Worm (Caenorhabditis elegans) whole organism, L1 larva: ENCODE results near the gene ptr-6.

ENCODE experiments used
- F16B12.6 ChIP-seq: fragments of 150-350 bp; optimal IDR thresholded peaks from 2 replicates; lab custom pipeline; 2014; ENCODE audit warnings: missing biosample characterization, missing genetic modification characterization
- aly-2 ChIP-seq: fragments of 150-350 bp; optimal IDR thresholded peaks from 2 replicates; lab custom pipeline; 2014; ENCODE audit warnings: missing biosample characterization, missing genetic modification characterization
- ceh-82 ChIP-seq, 3 experiments: fragments of 150-350 bp in 1 of 3; sonication (generic microtip) in 2 of 3; optimal IDR thresholded peaks; 2 replicates each; lab custom pipeline; 2014 to 2017; ENCODE audit warnings: missing biosample characterization in 3 of 3, missing genetic modification characterization in 3 of 3
- ces-1 ChIP-seq: fragments of 150-350 bp; optimal IDR thresholded peaks from 2 replicates; lab custom pipeline; 2014; ENCODE audit warnings: missing biosample characterization, missing genetic modification reagents, missing genetic modification characterization
- efl-1 ChIP-seq, 4 experiments: fragments of 150-350 bp; optimal IDR thresholded peaks in 3 of 4; peaks in 1 of 4; 1 replicate in 1 of 4; 2 replicates in 3 of 4; lab custom pipeline; 2014; ENCODE audit warnings: missing biosample characterization in 2 of 4, missing genetic modification characterization in 2 of 4, missing genetic modification reagents in 2 of 4
- fkh-8 ChIP-seq: sonication (generic microtip); optimal IDR thresholded peaks from 2 replicates; lab custom pipeline; 2016; ENCODE audit warnings: mild to moderate bottlenecking, missing genetic modification characterization, missing compliant biosample characterization
- jun-1 ChIP-seq: fragments of 150-350 bp; optimal IDR thresholded peaks from 2 replicates; lab custom pipeline; 2014; ENCODE audit warnings: missing biosample characterization, missing genetic modification reagents, missing genetic modification characterization
- lin-13 ChIP-seq: fragments of 150-350 bp; optimal IDR thresholded peaks from 2 replicates; lab custom pipeline; 2014; ENCODE audit warnings: missing biosample characterization, missing genetic modification reagents, missing genetic modification characterization
- lir-3 ChIP-seq: sonication (generic microtip); optimal IDR thresholded peaks from 2 replicates; lab custom pipeline; 2016; ENCODE audit warnings: mild to moderate bottlenecking, missing genetic modification characterization, moderate library complexity, missing compliant biosample characterization; ENCODE audit not compliant: poor library complexity
- mef-2 ChIP-seq: fragments of 150-350 bp; optimal IDR thresholded peaks from 2 replicates; lab custom pipeline; 2014; ENCODE audit warnings: missing biosample characterization, missing genetic modification characterization
- nhr-77 ChIP-seq: fragments of 150-350 bp; optimal IDR thresholded peaks from 2 replicates; lab custom pipeline; 2014; ENCODE audit warnings: missing biosample characterization, missing genetic modification characterization
- pqm-1 ChIP-seq: sonication (generic microtip); optimal IDR thresholded peaks from 3 replicates; lab custom pipeline; 2017; ENCODE audit warnings: missing biosample characterization, missing genetic modification characterization
- unc-98 ChIP-seq: fragments of 200-800 bp; sonication (Bioruptor generic); IDR thresholded peaks from 2 replicates; pipeline ENCODE4 v1.3.6; 2022; ENCODE audit warnings: missing genetic modification characterization, missing compliant biosample characterization

ce11 chrII:5293287-5293850 lies 46.7 kb upstream of the ptr-6 start, which contains the start of gene ZK622.1:
- TF ChIP-seq nhr-77 (no peak), pqm-1 (tag; lab: Kevin White, UChicago) (no peak), fkh-8 (tag; lab: Kevin White, UChicago) (no peak), jun-1 (tag; lab: Kevin White, UChicago) (no peak), aly-2 (tag; lab: Kevin White, UChicago) (no peak), unc-98 (GFP tag; lab: Robert Waterston, UW) (no peak), F16B12.6 (no peak), mef-2 (tag; lab: Kevin White, UChicago) (no peak), efl-1 (optimal IDR thresholded peaks at IDR 0.05; lab: Kevin White, UChicago) (peak; percentile 1 to 35), efl-1 (GFP tag; optimal IDR thresholded peaks at IDR 0.05 in 1 of 2; lab: Kevin White, UChicago) (peak in 1 of 2 experiments; percentile 61), ces-1 (GFP tag; lab: Kevin White, UChicago) (no peak), lin-13 (no peak), ceh-82 (tag; optimal IDR thresholded peaks at IDR 0.05; lab: Kevin White, UChicago) (peak in 2 of 3 experiments; percentile 0 to 5), lir-3 (tag; lab: Kevin White, UChicago) (no peak)
